Worm (Caenorhabditis elegans) whole organism, L2 larva: ENCODE results near the gene asna-1.

Experiments used
- C34F6.9 ChIP-seq: fragments of 150-350 bp; optimal IDR thresholded peaks from 2 replicates; lab custom pipeline; 2014; ENCODE audit warnings: missing biosample characterization, missing genetic modification characterization
- F13H6.1 ChIP-seq: sonication (generic microtip); optimal IDR thresholded peaks from 2 replicates; lab custom pipeline; 2016; ENCODE audit warnings: missing genetic modification characterization, missing compliant biosample characterization
- R02D3.7 ChIP-seq: fragments of 150-350 bp; optimal IDR thresholded peaks from 2 replicates; lab custom pipeline; 2014; ENCODE audit warnings: missing biosample characterization, missing genetic modification characterization
- Y55F3AM.14 ChIP-seq: fragments of 200-800 bp; sonication (Bioruptor generic); optimal IDR thresholded peaks from 2 replicates; lab custom pipeline; 2018; ENCODE audit warnings: mild to moderate bottlenecking, missing genetic modification characterization, missing compliant biosample characterization
- ZK546.5 ChIP-seq: sonication (generic microtip); optimal IDR thresholded peaks from 2 replicates; lab custom pipeline; 2017; ENCODE audit warnings: missing biosample characterization, missing genetic modification characterization
- aly-2 ChIP-seq: fragments of 150-350 bp; optimal IDR thresholded peaks from 2 replicates; lab custom pipeline; 2014; ENCODE audit warnings: missing biosample characterization, missing genetic modification characterization
- ama-1 ChIP-seq: fragments of 150-350 bp; optimal IDR thresholded peaks from 2 replicates; lab custom pipeline; 2018; ENCODE audit warnings: inconsistent platforms
- ceh-16 ChIP-seq: fragments of 150-350 bp; optimal IDR thresholded peaks from 2 replicates; lab custom pipeline; 2014; ENCODE audit warnings: missing biosample characterization, missing genetic modification characterization
- ceh-82 ChIP-seq: fragments of 150-350 bp; optimal IDR thresholded peaks from 2 replicates; lab custom pipeline; 2014; ENCODE audit warnings: missing biosample characterization, missing genetic modification characterization
- crh-2 ChIP-seq: sonication (generic microtip); optimal IDR thresholded peaks from 2 replicates; lab custom pipeline; 2017; ENCODE audit warnings: missing biosample characterization, missing genetic modification characterization
- elt-3 ChIP-seq: sonication (generic microtip); optimal IDR thresholded peaks from 2 replicates; lab custom pipeline; 2017; ENCODE audit warnings: missing biosample characterization, missing genetic modification characterization
- fos-1 ChIP-seq: fragments of 150-350 bp; optimal IDR thresholded peaks from 2 replicates; lab custom pipeline; 2014; ENCODE audit warnings: missing biosample characterization, missing genetic modification characterization
- gmeb-1 ChIP-seq: fragments of 150-350 bp; optimal IDR thresholded peaks from 2 replicates; lab custom pipeline; 2014; ENCODE audit warnings: missing biosample characterization, missing genetic modification characterization
- lin-11 ChIP-seq: fragments of 150-350 bp; sonication (generic microtip); optimal IDR thresholded peaks from 2 replicates; lab custom pipeline; 2014; ENCODE audit warnings: missing biosample characterization, missing genetic modification characterization, inconsistent platforms, mixed read lengths
- lin-13 ChIP-seq: fragments of 150-350 bp; optimal IDR thresholded peaks from 2 replicates; lab custom pipeline; 2014; ENCODE audit warnings: missing biosample characterization, missing genetic modification reagents, missing genetic modification characterization
- lin-39 ChIP-seq: fragments of 150-350 bp; optimal IDR thresholded peaks from 2 replicates; lab custom pipeline; 2014; ENCODE audit warnings: missing biosample characterization, missing genetic modification reagents, missing genetic modification characterization
- lsy-2 ChIP-seq, 2 experiments: fragments of 150-350 bp in 1 of 2; sonication (generic microtip) in 1 of 2; optimal IDR thresholded peaks; 2 replicates each; lab custom pipeline; 2014 to 2017; ENCODE audit warnings: missing biosample characterization in 2 of 2, missing genetic modification characterization in 2 of 2
- mab-5 ChIP-seq: fragments of 150-350 bp; optimal IDR thresholded peaks from 2 replicates; lab custom pipeline; 2014; ENCODE audit warnings: missing biosample characterization, missing genetic modification characterization
- mbf-1 ChIP-seq: sonication (generic microtip); optimal IDR thresholded peaks from 2 replicates; lab custom pipeline; 2017; ENCODE audit warnings: missing biosample characterization, missing genetic modification characterization
- mdl-1 ChIP-seq, 2 experiments: fragments of 150-350 bp in 1 of 2; sonication (generic microtip) in 1 of 2; optimal IDR thresholded peaks; 2 replicates each; lab custom pipeline; 2017; ENCODE audit warnings: missing biosample characterization in 2 of 2, missing genetic modification characterization in 2 of 2
- nhr-10 ChIP-seq: sonication (generic microtip); optimal IDR thresholded peaks from 2 replicates; lab custom pipeline; 2017; ENCODE audit warnings: missing biosample characterization, missing genetic modification characterization
- nhr-11 ChIP-seq: fragments of 150-350 bp; optimal IDR thresholded peaks from 2 replicates; lab custom pipeline; 2014; ENCODE audit warnings: missing biosample characterization, missing genetic modification characterization
- nhr-129 ChIP-seq: fragments of 150-350 bp; optimal IDR thresholded peaks from 2 replicates; lab custom pipeline; 2014; ENCODE audit warnings: missing biosample characterization, missing genetic modification characterization
- nhr-21 ChIP-seq: fragments of 150-350 bp; optimal IDR thresholded peaks from 2 replicates; lab custom pipeline; 2014; ENCODE audit warnings: missing biosample characterization, missing genetic modification characterization
- nhr-23 ChIP-seq: fragments of 150-350 bp; optimal IDR thresholded peaks from 2 replicates; lab custom pipeline; 2014; ENCODE audit warnings: missing biosample characterization, missing genetic modification reagents, missing genetic modification characterization
- nhr-25 ChIP-seq: fragments of 150-350 bp; sonication (generic microtip); optimal IDR thresholded peaks from 3 replicates; lab custom pipeline; 2014; ENCODE audit warnings: missing biosample characterization, missing genetic modification characterization
- nhr-6 ChIP-seq: fragments of 150-350 bp; optimal IDR thresholded peaks from 2 replicates; lab custom pipeline; 2014; ENCODE audit warnings: missing biosample characterization, missing genetic modification characterization
- nhr-77 ChIP-seq: fragments of 150-350 bp; optimal IDR thresholded peaks from 2 replicates; lab custom pipeline; 2014; ENCODE audit warnings: missing biosample characterization, missing genetic modification characterization
- sem-4 ChIP-seq: fragments of 150-350 bp; optimal IDR thresholded peaks from 2 replicates; lab custom pipeline; 2014; ENCODE audit warnings: missing biosample characterization, missing genetic modification reagents, missing genetic modification characterization
- sma-3 ChIP-seq: sonication (generic microtip); optimal IDR thresholded peaks from 2 replicates; lab custom pipeline; 2016; ENCODE audit warnings: missing genetic modification reagents, missing genetic modification characterization, missing compliant biosample characterization
- sma-9 ChIP-seq, 2 experiments: fragments of 150-350 bp in 1 of 2; sonication (generic microtip) in 1 of 2; optimal IDR thresholded peaks; 2 replicates each; lab custom pipeline; 2014 to 2016; ENCODE audit warnings: missing genetic modification characterization in 2 of 2, mild to moderate bottlenecking in 1 of 2, missing biosample characterization in 1 of 2, missing compliant biosample characterization in 1 of 2, missing genetic modification reagents in 1 of 2, moderate library complexity in 1 of 2
- snpc-4 ChIP-seq: fragments of 150-350 bp; optimal IDR thresholded peaks from 2 replicates; lab custom pipeline; 2014; ENCODE audit warnings: missing biosample characterization, missing genetic modification characterization
- unc-39 ChIP-seq: fragments of 150-350 bp; optimal IDR thresholded peaks from 2 replicates; lab custom pipeline; 2014; ENCODE audit warnings: missing biosample characterization, missing genetic modification characterization
- unc-62 ChIP-seq: fragments of 150-350 bp; optimal IDR thresholded peaks from 2 replicates; lab custom pipeline; 2014; ENCODE audit warnings: missing biosample characterization, missing genetic modification reagents, missing genetic modification characterization
- zag-1 ChIP-seq: fragments of 150-350 bp; optimal IDR thresholded peaks from 2 replicates; lab custom pipeline; 2014; ENCODE audit warnings: missing biosample characterization, missing genetic modification characterization
- ztf-1 ChIP-seq: fragments of 200-800 bp; sonication (Bioruptor generic); conservative IDR thresholded peaks from 2 replicates; pipeline ENCODE4 v1.3.6; 2022; ENCODE audit warnings: missing genetic modification characterization, missing compliant biosample characterization
- ztf-11 ChIP-seq: sonication (generic microtip); optimal IDR thresholded peaks from 2 replicates; lab custom pipeline; 2017; ENCODE audit warnings: missing biosample characterization, missing genetic modification characterization
- ztf-4 ChIP-seq: fragments of 150-350 bp; optimal IDR thresholded peaks from 2 replicates; lab custom pipeline; 2014; ENCODE audit warnings: missing biosample characterization, missing genetic modification characterization

asna-1 gene

DNA sequence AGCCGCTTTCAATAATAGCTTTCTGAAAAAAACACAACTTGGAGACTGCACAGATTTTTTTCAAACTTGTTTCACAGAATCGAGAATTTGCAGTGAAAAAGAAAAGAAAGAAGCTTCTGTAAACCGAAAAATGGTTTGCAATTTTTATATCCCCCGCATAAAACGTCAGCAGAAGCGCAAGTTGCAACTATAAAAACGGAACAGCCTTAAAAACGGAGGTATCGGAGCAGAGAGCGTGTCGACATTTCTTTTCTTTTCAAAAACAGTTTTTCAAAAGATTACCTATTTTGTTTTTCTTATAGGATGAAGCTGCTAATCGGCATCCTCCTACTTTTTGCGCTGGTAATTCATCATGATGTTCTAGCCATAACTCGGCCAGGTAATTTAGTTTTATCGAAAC is 42.9 kb upstream of the asna-1 start, which contains the start of gene plg-1:
Gene plg-1, plus strand, starts transcription at position 301 of the 400 bp plus-strand sequence.
- TF ChIP-seq mdl-1 (tag; optimal IDR thresholded peaks at IDR 0.05; lab: Kevin White, UChicago) (no peak), ceh-16 (tag; lab: Kevin White, UChicago) (no peak), ZK546.5 (no peak), gmeb-1 (tag; lab: Kevin White, UChicago) (no peak), ztf-11 (tag; lab: Kevin White, UChicago) (no peak), Y55F3AM.14 (no peak), unc-39 (tag; lab: Kevin White, UChicago) (no peak), ztf-1 (GFP tag; lab: Robert Waterston, UW) (no peak), C34F6.9 (tag; lab: Kevin White, UChicago) (no peak), lin-11 (tag; lab: Kevin White, UChicago) (no peak), unc-62 (GFP tag; lab: Kevin White, UChicago) (no peak)

ce11 chrIII:8858482-8858881 is 36.4 kb upstream of the asna-1 start:
- TF ChIP-seq nhr-129 (tag; lab: Kevin White, UChicago): no peak
- TF ChIP-seq mab-5 (tag; lab: Kevin White, UChicago): no peak
- TF ChIP-seq nhr-23 (tag; lab: Kevin White, UChicago): no peak
- TF ChIP-seq nhr-6 (tag; lab: Kevin White, UChicago): no peak
- no peak for TF ChIP-seq ztf-1 (GFP tag; lab: Robert Waterston, UW)
- no peak for TF ChIP-seq elt-3 (tag; lab: Kevin White, UChicago)
- TF ChIP-seq R02D3.7 (tag; lab: Kevin White, UChicago): no peak
- no peak for TF ChIP-seq ceh-82
- TF ChIP-seq aly-2 (tag; lab: Kevin White, UChicago): no peak
- TF ChIP-seq mbf-1: no peak
- TF ChIP-seq lin-39 (tag; lab: Kevin White, UChicago): no peak
- TF ChIP-seq gmeb-1 (tag; lab: Kevin White, UChicago): no peak

DNA sequence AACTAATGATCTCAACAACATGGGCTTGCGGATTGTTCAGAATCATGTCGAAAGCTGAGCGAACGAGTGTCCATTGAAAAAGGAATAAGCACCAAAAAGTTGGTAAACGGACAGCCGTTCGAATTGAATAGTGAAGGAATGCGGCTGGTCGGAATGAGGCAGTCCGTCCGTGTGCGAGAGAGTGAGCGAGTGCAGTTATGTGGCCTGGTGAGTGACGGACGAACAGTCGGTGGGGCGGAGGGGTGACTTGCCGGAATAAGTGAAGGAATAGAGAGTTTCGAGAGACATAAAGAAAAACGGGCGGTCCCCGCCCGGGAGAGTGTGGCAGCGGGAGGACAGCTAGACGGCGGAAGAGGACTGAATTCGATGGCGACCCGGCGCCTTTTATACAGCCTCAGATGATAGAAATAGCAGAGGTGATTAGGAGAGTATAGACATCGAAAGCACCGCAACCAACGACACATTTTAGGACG is 29.6 kb upstream of the asna-1 start:
- TF ChIP-seq zag-1 (tag; lab: Kevin White, UChicago): no peak
- no peak for TF ChIP-seq unc-62 (GFP tag; lab: Kevin White, UChicago)
- TF ChIP-seq nhr-11 (tag; lab: Kevin White, UChicago): no peak
- peak; percentile 50 for TF ChIP-seq nhr-10
- TF ChIP-seq mab-5 (tag; lab: Kevin White, UChicago): peak; percentile 3
- TF ChIP-seq nhr-77 (tag; lab: Kevin White, UChicago): peak; percentile 18
- TF ChIP-seq ztf-4 (tag; lab: Kevin White, UChicago): no peak
- peak; percentile 87 for TF ChIP-seq Y55F3AM.14
- TF ChIP-seq fos-1 (tag; lab: Kevin White, UChicago): peak; percentile 84
- TF ChIP-seq nhr-25 (tag; lab: Kevin White, UChicago): peak; percentile 47
- peak; percentile 75 for TF ChIP-seq crh-2 (tag; lab: Kevin White, UChicago)
- TF ChIP-seq nhr-21 (tag; lab: Kevin White, UChicago): peak; percentile 53
- no peak for TF ChIP-seq sma-9 (GFP tag; optimal IDR thresholded peaks at IDR 0.05; lab: Kevin White, UChicago)
- no peak for TF ChIP-seq sma-9 (tag; optimal IDR thresholded peaks at IDR 0.05; lab: Kevin White, UChicago)
- peak; percentile 97 for TF ChIP-seq ama-1 (lab: Kevin White, UChicago)
- TF ChIP-seq sem-4 (tag; lab: Kevin White, UChicago): peak; percentile 51
- TF ChIP-seq F13H6.1 (tag; lab: Kevin White, UChicago): peak; percentile 87
- TF ChIP-seq sma-3 (GFP tag; lab: Kevin White, UChicago): peak; percentile 75
- peak in 1 of 2 experiments; percentile 63 for TF ChIP-seq lsy-2 (tag; optimal IDR thresholded peaks at IDR 0.05; lab: Kevin White, UChicago)
- no peak for TF ChIP-seq ceh-82
- TF ChIP-seq mdl-1 (tag; optimal IDR thresholded peaks at IDR 0.05; lab: Kevin White, UChicago): peak; percentile 17 to 31
- TF ChIP-seq nhr-23 (tag; lab: Kevin White, UChicago): no peak
- TF ChIP-seq nhr-129 (tag; lab: Kevin White, UChicago): peak; percentile 57
- TF ChIP-seq ceh-16 (tag; lab: Kevin White, UChicago): peak; percentile 2
- no peak for TF ChIP-seq R02D3.7 (tag; lab: Kevin White, UChicago)
- peak; percentile 65 for TF ChIP-seq lin-13 (GFP tag; lab: Kevin White, UChicago)
- no peak for TF ChIP-seq ztf-11 (tag; lab: Kevin White, UChicago)
- TF ChIP-seq snpc-4: peak; percentile 3
- peak; percentile 62 for TF ChIP-seq gmeb-1 (tag; lab: Kevin White, UChicago)
- TF ChIP-seq, all 48 proteins: peak for 19
